Worm (Caenorhabditis elegans) whole organism, L4 larva: Measurements from ENCODE around the gene T10G3.2.

Experiments
- ama-1 ChIP-seq: fragments of 150-350 bp; optimal IDR thresholded peaks from 2 replicates; lab custom pipeline; 2014; ENCODE audit warnings: inconsistent platforms, mixed read lengths
- arid-1 ChIP-seq: fragments of 200-800 bp; sonication (Bioruptor generic); conservative IDR thresholded peaks from 2 replicates; pipeline ENCODE4 v1.3.6; 2022; ENCODE audit warnings: missing genetic modification reagents, missing genetic modification characterization, missing compliant biosample characterization
- dmd-9 ChIP-seq: fragments of 200-800 bp; sonication (Bioruptor generic); IDR thresholded peaks from 2 replicates; pipeline ENCODE4 v1.3.6; 2022; ENCODE audit warnings: missing genetic modification reagents, missing genetic modification characterization, missing compliant biosample characterization
- fkh-10 ChIP-seq: fragments of 150-350 bp; optimal IDR thresholded peaks from 2 replicates; lab custom pipeline; 2014; ENCODE audit warnings: missing biosample characterization, missing genetic modification reagents, missing genetic modification characterization
- lin-1 ChIP-seq: fragments of 200-800 bp; sonication (Bioruptor generic); IDR thresholded peaks from 2 replicates; pipeline ENCODE4 v1.3.6; 2022; ENCODE audit warnings: missing genetic modification reagents, missing genetic modification characterization, missing compliant biosample characterization
- mdl-1 ChIP-seq, 2 experiments: fragments of 150-350 bp in 1 of 2; sonication (generic microtip) in 1 of 2; optimal IDR thresholded peaks; 2 replicates each; lab custom pipeline; 2014 to 2017; ENCODE audit warnings: missing biosample characterization in 2 of 2, missing genetic modification characterization in 2 of 2
- pha-4 ChIP-seq, 2 experiments: fragments of 150-350 bp in 1 of 2; fragments of 200-800 bp in 1 of 2; sonication (Bioruptor generic) in 1 of 2; IDR thresholded peaks in 1 of 2; optimal IDR thresholded peaks in 1 of 2; 2 replicates each; pipeline versions ENCODE4 v1.3.6 to Lab custom; 2014 to 2022; ENCODE audit warnings: missing genetic modification characterization in 2 of 2, missing genetic modification reagents in 2 of 2, missing biosample characterization in 1 of 2, missing compliant biosample characterization in 1 of 2
- unc-39 ChIP-seq: sonication (generic microtip); optimal IDR thresholded peaks from 2 replicates; lab custom pipeline; 2017; ENCODE audit warnings: missing biosample characterization, missing genetic modification characterization

DNA sequence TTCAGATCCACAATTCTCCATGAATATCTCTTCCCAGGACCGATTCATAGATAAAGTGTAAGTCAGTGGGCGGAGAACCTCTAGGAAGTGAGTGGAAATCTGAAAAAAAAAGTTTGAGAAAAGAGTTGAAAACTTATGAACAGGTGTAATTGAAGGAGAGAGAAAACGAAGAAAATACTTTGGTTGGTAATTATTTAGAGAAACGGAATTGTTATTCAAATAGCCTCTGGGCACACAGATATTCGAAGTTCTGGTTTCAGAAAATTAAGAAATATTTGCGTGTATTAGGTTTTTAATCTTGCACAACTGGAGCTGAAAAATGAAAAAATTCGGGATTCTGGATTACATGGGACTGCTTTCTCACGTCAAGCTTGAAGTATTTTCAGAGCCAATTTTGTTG is at the start of gene T10G3.2:
- TF ChIP-seq ama-1 (lab: Kevin White, UChicago) (no peak), arid-1 (GFP tag; lab: Robert Waterston, UW) (no peak), unc-39 (tag; lab: Kevin White, UChicago) (no peak), lin-1 (GFP tag; lab: Robert Waterston, UW) (no peak), fkh-10 (GFP tag; lab: Kevin White, UChicago) (no peak), mdl-1 (tag; optimal IDR thresholded peaks at IDR 0.05; lab: Kevin White, UChicago) (no peak), pha-4 (GFP tag; IDR thresholded peaks at IDR 0.05; lab: Robert Waterston, UW) (no peak), pha-4 (tag; optimal IDR thresholded peaks at IDR 0.05; lab: Kevin White, UChicago) (no peak), dmd-9 (GFP tag; lab: Robert Waterston, UW) (no peak)
